Fruit fly (Drosophila melanogaster) whole organism, larva: ENCODE measurements around the gene CG17154.

Experiments
- noc ChIP-seq: fragments of 200-800 bp; sonication (Bioruptor generic); optimal IDR thresholded peaks from 3 replicates; lab custom pipeline; 2019; ENCODE audit warnings: missing biosample characterization, mild to moderate bottlenecking, missing genetic modification characterization, moderate library complexity

Gene CG17154

dm6 chr3L:12136630-12137029 is 48.2 kb downstream of the CG17154 start, which contains the start of the genes CG5645 and Atg12:
CG5645 (minus strand) TSS chr3L:12136706.
Atg12 (plus strand) TSS chr3L:12136967.
- peak; percentile 56 for TF ChIP-seq noc (tag; lab: Kevin White, UChicago)

DNA sequence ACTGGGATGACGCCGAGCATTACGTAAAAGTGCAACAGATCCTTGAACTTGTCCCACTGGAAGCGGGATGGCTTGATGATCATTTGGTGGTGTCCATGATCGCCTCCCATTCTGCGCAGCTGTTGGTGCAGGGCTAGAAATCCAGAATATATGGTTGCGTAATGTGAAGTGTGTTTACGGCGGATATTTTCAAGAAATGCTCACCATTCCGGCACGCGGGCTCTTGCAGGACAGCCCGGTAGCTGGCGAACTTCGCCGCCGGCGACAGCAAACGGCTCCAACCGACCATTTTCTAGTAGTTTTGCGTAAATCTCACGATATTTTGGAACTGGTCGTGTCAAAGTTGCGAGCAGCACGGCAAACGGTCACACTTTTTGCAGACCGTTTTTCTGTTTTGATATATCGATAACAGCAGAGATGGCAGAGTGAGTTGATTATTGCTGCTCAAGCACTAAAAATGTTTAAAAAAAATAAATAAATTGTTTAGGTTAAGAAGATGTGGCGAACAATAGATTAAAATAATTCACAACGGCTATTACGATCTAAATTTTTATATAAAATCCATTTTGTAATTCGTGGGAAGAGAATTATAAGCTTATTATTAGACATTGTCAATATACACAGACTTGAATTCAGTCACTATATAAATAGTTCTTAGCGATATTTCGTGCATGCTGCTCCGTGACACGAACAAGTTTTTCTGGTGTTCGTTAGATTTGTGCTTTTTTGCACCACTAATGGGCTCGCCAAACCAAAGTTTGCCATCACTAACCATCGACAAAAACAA is 49.9 kb downstream of the CG17154 start, which contains the start of the genes ND-SGDH and RhoGAP68F:
TSS of gene ND-SGDH (minus strand) at position 472 of the 787 bp plus-strand sequence.
TSS of gene RhoGAP68F (plus strand) at position 756 of the 787 bp plus-strand sequence.
- peak; percentile 72 for TF ChIP-seq noc (tag; lab: Kevin White, UChicago)
